Worm (Caenorhabditis elegans): Measurements from ENCODE around the gene srbc-10.

The srbc-10 gene

DNA sequence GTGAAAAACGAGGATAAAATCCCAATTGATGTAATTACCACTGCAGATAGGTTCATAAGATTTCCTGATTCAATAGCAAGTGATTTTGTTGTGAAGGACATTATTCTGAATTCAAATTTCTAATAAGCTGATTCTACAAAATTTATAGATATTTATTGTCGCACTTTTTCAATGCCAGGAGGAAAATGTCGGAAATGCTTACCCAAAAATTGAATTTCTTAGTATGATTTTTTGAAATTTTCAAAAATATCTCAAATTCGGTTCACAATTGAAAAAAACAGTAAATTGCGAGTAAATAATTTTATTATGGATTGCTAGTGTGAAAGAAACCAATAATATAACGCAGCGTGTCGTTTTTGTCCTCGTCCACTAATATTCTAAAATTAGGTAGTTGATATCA, at the start of gene srbc-10:
TSS of gene srbc-10 (minus strand) at position 101 of the 400 bp plus-strand sequence.
- no peak for TF ChIP-seq mep-1 (tag; optimal IDR thresholded peaks at IDR 0.05)
- TF ChIP-seq nhr-12 (tag; optimal IDR thresholded peaks at IDR 0.05) = no peak
- TF ChIP-seq ceh-43 (GFP tag; optimal IDR thresholded peaks at IDR 0.05) = no peak
- no peak for TF ChIP-seq snpc-4 (tag; optimal IDR thresholded peaks at IDR 0.05)
- TF ChIP-seq blmp-1 (tag; optimal IDR thresholded peaks at IDR 0.05) = no peak
- no peak for TF ChIP-seq ces-1 (GFP tag; optimal IDR thresholded peaks at IDR 0.05)
- no peak for TF ChIP-seq nhr-2 (tag; optimal IDR thresholded peaks at IDR 0.05)
- no peak for TF ChIP-seq hlh-1 (tag; optimal IDR thresholded peaks at IDR 0.05)
- no peak for TF ChIP-seq elt-1 (tag; optimal IDR thresholded peaks at IDR 0.05; ENCODE audit: borderline replicate concordance, insufficient read depth)
- TF ChIP-seq sptf-1 (tag; optimal IDR thresholded peaks at IDR 0.05) = no peak
- TF ChIP-seq unc-62 (GFP tag; optimal IDR thresholded peaks at IDR 0.05) = no peak
- no peak for TF ChIP-seq nhr-28 (tag; optimal IDR thresholded peaks at IDR 0.05)
- TF ChIP-seq ceh-83 (GFP tag; optimal IDR thresholded peaks at IDR 0.05) = no peak
- no peak for TF ChIP-seq lin-32 (GFP tag; optimal IDR thresholded peaks at IDR 0.05)
- no peak for TF ChIP-seq drap-1 (GFP tag; optimal IDR thresholded peaks at IDR 0.05)
- TF ChIP-seq lin-13 (tag; optimal IDR thresholded peaks at IDR 0.05) = no peak

DNA sequence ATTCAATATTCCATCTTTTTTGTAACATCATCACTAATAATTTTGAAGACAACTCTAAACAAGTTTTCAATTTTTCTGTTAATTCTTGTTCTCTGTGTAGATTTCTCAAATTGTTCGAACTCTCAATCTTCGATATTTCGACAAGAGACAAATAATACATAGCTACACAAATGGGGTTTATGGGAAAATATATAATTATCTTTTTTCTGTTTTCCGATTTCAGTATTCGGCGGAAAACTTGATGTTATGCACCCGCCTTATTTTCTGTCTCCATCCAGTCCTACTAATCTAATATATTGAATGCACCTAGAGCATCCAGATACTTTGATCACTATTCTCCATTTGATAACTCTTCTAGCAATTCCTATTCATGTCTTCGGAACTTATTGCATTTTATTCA, 46.2 kb upstream of the srbc-10 start, which contains the start of gene srh-268:
TSS of gene srh-268 (plus strand) at position 301 of the 400 bp plus-strand sequence.
- TF ChIP-seq ztf-11 (tag; optimal IDR thresholded peaks at IDR 0.05) (no peak), ham-2 (GFP tag; optimal IDR thresholded peaks at IDR 0.05) (no peak), mls-2 (tag; optimal IDR thresholded peaks at IDR 0.05) (no peak), bed-3 (GFP tag; optimal IDR thresholded peaks at IDR 0.05) (no peak), pha-4 (tag; optimal IDR thresholded peaks at IDR 0.05) (no peak), nhr-237 (tag; optimal IDR thresholded peaks at IDR 0.05) (no peak), nhr-12 (tag; optimal IDR thresholded peaks at IDR 0.05) (no peak), snpc-4 (tag; optimal IDR thresholded peaks at IDR 0.05) (no peak), ceh-43 (GFP tag; optimal IDR thresholded peaks at IDR 0.05) (no peak), lsy-2 (tag; optimal IDR thresholded peaks at IDR 0.05) (no peak), unc-120 (tag; optimal IDR thresholded peaks at IDR 0.05; ENCODE audit: poor library complexity, severe bottlenecking) (no peak), elt-1 (tag; optimal IDR thresholded peaks at IDR 0.05; ENCODE audit: borderline replicate concordance, insufficient read depth) (no peak), flh-1 (GFP tag; optimal IDR thresholded peaks at IDR 0.05) (no peak), sem-2 (GFP tag; optimal IDR thresholded peaks at IDR 0.05) (no peak), M03D4.4 (tag; optimal IDR thresholded peaks at IDR 0.05) (no peak), ces-1 (GFP tag; optimal IDR thresholded peaks at IDR 0.05) (no peak), unc-62 (GFP tag; optimal IDR thresholded peaks at IDR 0.05) (no peak), mep-1 (tag; optimal IDR thresholded peaks at IDR 0.05) (no peak)

DNA sequence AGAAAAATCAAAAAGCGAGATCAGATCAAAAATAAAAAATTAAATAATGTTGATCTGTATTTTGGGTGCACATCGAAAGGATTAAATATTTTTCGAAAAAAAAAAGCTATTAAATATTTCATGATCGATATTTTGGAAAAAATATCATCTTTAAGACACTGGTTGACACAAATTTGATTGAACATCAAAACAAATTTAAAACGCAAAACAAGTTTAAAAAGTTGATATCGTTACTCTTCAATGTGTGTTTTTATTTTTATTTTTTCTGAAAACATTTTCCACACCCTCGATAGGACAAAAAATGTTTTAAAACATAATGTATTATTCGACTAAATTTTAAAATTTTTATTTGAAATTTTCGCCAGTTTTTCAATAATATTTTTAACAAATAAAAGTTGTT, 45.2 kb upstream of the srbc-10 start, which contains the start of gene C54F6.12:
TSS of gene C54F6.12 (minus strand) at position 101 of the 400 bp plus-strand sequence.
- TF ChIP-seq elt-1 (tag; optimal IDR thresholded peaks at IDR 0.05; ENCODE audit: borderline replicate concordance, insufficient read depth) (no peak), sem-2 (GFP tag; optimal IDR thresholded peaks at IDR 0.05) (no peak), M03D4.4 (tag; optimal IDR thresholded peaks at IDR 0.05) (no peak), snpc-4 (tag; optimal IDR thresholded peaks at IDR 0.05) (no peak), drap-1 (GFP tag; optimal IDR thresholded peaks at IDR 0.05) (no peak), lin-32 (GFP tag; optimal IDR thresholded peaks at IDR 0.05) (no peak), pha-4 (tag; optimal IDR thresholded peaks at IDR 0.05) (no peak), unc-39 (tag; optimal IDR thresholded peaks at IDR 0.05) (no peak), ces-1 (GFP tag; optimal IDR thresholded peaks at IDR 0.05) (no peak), nhr-28 (tag; optimal IDR thresholded peaks at IDR 0.05) (no peak), ztf-11 (tag; optimal IDR thresholded peaks at IDR 0.05) (no peak)

ce11 chrV:7532947-7533346, 40.1 kb upstream of the srbc-10 start, which contains the start of gene C54F6.3:
TSS of gene C54F6.3 (plus strand) at chrV:7533247.
- TF ChIP-seq mls-2 (tag; optimal IDR thresholded peaks at IDR 0.05) = no peak
- TF ChIP-seq nhr-237 (tag; optimal IDR thresholded peaks at IDR 0.05) = no peak
- TF ChIP-seq mab-5 (tag; optimal IDR thresholded peaks at IDR 0.05) = no peak
- no peak for TF ChIP-seq lin-13 (tag; optimal IDR thresholded peaks at IDR 0.05)
- no peak for TF ChIP-seq ceh-39 (tag; optimal IDR thresholded peaks at IDR 0.05)
- no peak for TF ChIP-seq nhr-12 (tag; optimal IDR thresholded peaks at IDR 0.05)
- TF ChIP-seq elt-3 (tag; optimal IDR thresholded peaks at IDR 0.05) = no peak
- no peak for TF ChIP-seq snpc-4 (tag; optimal IDR thresholded peaks at IDR 0.05)
- TF ChIP-seq lin-32 (GFP tag; optimal IDR thresholded peaks at IDR 0.05) = no peak
- TF ChIP-seq bed-3 (GFP tag; optimal IDR thresholded peaks at IDR 0.05) = no peak
- no peak for TF ChIP-seq ces-1 (GFP tag; optimal IDR thresholded peaks at IDR 0.05)
- TF ChIP-seq ceh-83 (GFP tag; optimal IDR thresholded peaks at IDR 0.05) = no peak
- no peak for TF ChIP-seq nhr-76 (tag; optimal IDR thresholded peaks at IDR 0.05)
- no peak for TF ChIP-seq ceh-43 (GFP tag; optimal IDR thresholded peaks at IDR 0.05)
- no peak for TF ChIP-seq lsy-2 (tag; optimal IDR thresholded peaks at IDR 0.05)
- no peak for TF ChIP-seq ham-2 (GFP tag; optimal IDR thresholded peaks at IDR 0.05)
- no peak for TF ChIP-seq sem-2 (GFP tag; optimal IDR thresholded peaks at IDR 0.05)
- TF ChIP-seq cnd-1 (tag; optimal IDR thresholded peaks at IDR 0.05) = no peak
- TF ChIP-seq unc-62 (GFP tag; optimal IDR thresholded peaks at IDR 0.05) = no peak
